Worm (Caenorhabditis elegans) whole organism, early embryonic: ENCODE data around the gene F59A6.13.

ENCODE experiments used
- B0310.2 ChIP-seq: sonication (generic microtip); optimal IDR thresholded peaks from 2 replicates; lab custom pipeline; 2016; ENCODE audit warnings: mild to moderate bottlenecking, missing genetic modification characterization, missing compliant biosample characterization
- F13C5.2 ChIP-seq: sonication (generic microtip); optimal IDR thresholded peaks from 2 replicates; lab custom pipeline; 2017; ENCODE audit warnings: mild to moderate bottlenecking, missing genetic modification characterization, inconsistent platforms, missing compliant biosample characterization
- aly-1 ChIP-seq: sonication (generic microtip); optimal IDR thresholded peaks from 2 replicates; lab custom pipeline; 2016; ENCODE audit warnings: missing genetic modification characterization, missing compliant biosample characterization
- ama-1 ChIP-seq: fragments of 150-350 bp; optimal IDR thresholded peaks from 2 replicates; lab custom pipeline; 2014
- ceh-13 ChIP-seq: fragments of 200-800 bp; sonication (Bioruptor generic); optimal IDR thresholded peaks from 2 replicates; lab custom pipeline; 2018; ENCODE audit warnings: mild to moderate bottlenecking, missing genetic modification characterization, missing compliant biosample characterization
- ceh-36 ChIP-seq: sonication (generic microtip); optimal IDR thresholded peaks from 2 replicates; lab custom pipeline; 2016; ENCODE audit warnings: missing genetic modification characterization, inconsistent platforms, missing compliant biosample characterization
- ets-7 ChIP-seq: sonication (generic microtip); optimal IDR thresholded peaks from 2 replicates; lab custom pipeline; 2016; ENCODE audit warnings: missing genotype, missing genetic modification characterization, missing compliant biosample characterization
- flt-1 ChIP-seq: fragments of 200-800 bp; sonication (Bioruptor generic); IDR thresholded peaks from 2 replicates; pipeline ENCODE4 v1.3.6; 2022; ENCODE audit warnings: missing genetic modification characterization, missing compliant biosample characterization
- hmbx-1 ChIP-seq: sonication (generic microtip); optimal IDR thresholded peaks from 2 replicates; lab custom pipeline; 2016; ENCODE audit warnings: mild to moderate bottlenecking, missing genetic modification characterization, missing compliant biosample characterization
- hmg-4 ChIP-seq: fragments of 200-800 bp; sonication (Bioruptor generic); optimal IDR thresholded peaks from 2 replicates; lab custom pipeline; 2018; ENCODE audit warnings: mild to moderate bottlenecking, missing genetic modification characterization, missing compliant biosample characterization
- hnd-1 ChIP-seq: sonication (generic microtip); optimal IDR thresholded peaks from 2 replicates; lab custom pipeline; 2016; ENCODE audit warnings: missing genetic modification characterization, missing compliant biosample characterization
- pes-1 ChIP-seq: fragments of 200-800 bp; sonication (Bioruptor generic); IDR thresholded peaks from 2 replicates; pipeline ENCODE4 v1.3.6; 2022; ENCODE audit warnings: missing genetic modification reagents, missing genetic modification characterization, missing compliant biosample characterization
- scrt-1 ChIP-seq: fragments of 200-800 bp; sonication (Bioruptor generic); IDR thresholded peaks from 2 replicates; pipeline ENCODE4 v1.3.6; 2022; ENCODE audit warnings: missing genetic modification characterization, missing compliant biosample characterization
- sea-1 ChIP-seq: fragments of 200-800 bp; sonication (Bioruptor generic); conservative IDR thresholded peaks from 2 replicates; pipeline ENCODE4 v1.3.6; 2022; ENCODE audit warnings: missing genetic modification characterization, missing compliant biosample characterization
- tbx-11 ChIP-seq: fragments of 200-800 bp; sonication (Bioruptor generic); IDR thresholded peaks from 2 replicates; pipeline ENCODE4 v1.3.6; 2022; ENCODE audit warnings: missing genetic modification characterization, missing compliant biosample characterization
- tbx-37 ChIP-seq: fragments of 200-800 bp; sonication (Bioruptor generic); conservative IDR thresholded peaks from 2 replicates; pipeline ENCODE4 v1.3.6; 2022; ENCODE audit warnings: missing genetic modification reagents, missing genetic modification characterization, missing compliant biosample characterization
- tra-4 ChIP-seq: sonication (generic microtip); optimal IDR thresholded peaks from 2 replicates; lab custom pipeline; 2017; ENCODE audit warnings: missing genetic modification characterization, missing compliant biosample characterization

The F59A6.13 gene

ce11 chrII:5016977-5017585 lies 5.5 kb upstream of the F59A6.13 start:
- TF ChIP-seq hmg-4 (GFP tag; lab: Kevin White, UChicago) (peak; percentile 46), ama-1 (lab: Kevin White, UChicago) (no peak), aly-1 (peak; percentile 42), scrt-1 (no peak), F13C5.2 (tag; lab: Kevin White, UChicago) (no peak), hnd-1 (tag; lab: Kevin White, UChicago) (no peak), ets-7 (no peak), flt-1 (no peak), pes-1 (GFP tag; lab: Robert Waterston, UW) (no peak)

- TF ChIP-seq hnd-1 (tag; lab: Kevin White, UChicago) (no peak), pes-1 (GFP tag; lab: Robert Waterston, UW) (no peak), scrt-1 (no peak), flt-1 (no peak), ama-1 (lab: Kevin White, UChicago) (no peak), B0310.2 (tag; lab: Kevin White, UChicago) (no peak), sea-1 (GFP tag; lab: Robert Waterston, UW) (no peak), hmg-4 (GFP tag; lab: Kevin White, UChicago) (no peak), ets-7 (no peak)
Observed at ce11 chrII:5018578-5018977, 4.0 kb upstream of the F59A6.13 start.

- no peak for TF ChIP-seq tbx-11 (GFP tag; lab: Robert Waterston, UW)
- TF ChIP-seq ama-1 (lab: Kevin White, UChicago) = no peak
- TF ChIP-seq hmg-4 (GFP tag; lab: Kevin White, UChicago) = no peak
- TF ChIP-seq flt-1 = no peak
- TF ChIP-seq tbx-37 (GFP tag; lab: Robert Waterston, UW) = no peak
Observed at ce11 chrII:5019389-5020108, 3.1 kb upstream of the F59A6.13 start.

- TF ChIP-seq ceh-36 (no peak), aly-1 (no peak), hnd-1 (tag; lab: Kevin White, UChicago) (no peak), scrt-1 (no peak), ceh-13 (GFP tag; lab: Kevin White, UChicago) (no peak)
Observed at ce11 chrII:5020513-5021081, 2.0 kb upstream of the F59A6.13 start.

ce11 chrII:5021518-5021917 lies 1.1 kb upstream of the F59A6.13 start:
- TF ChIP-seq B0310.2 (tag; lab: Kevin White, UChicago) = no peak
- no peak for TF ChIP-seq scrt-1
- TF ChIP-seq hmg-4 (GFP tag; lab: Kevin White, UChicago) = no peak
- TF ChIP-seq tra-4 (tag; lab: Kevin White, UChicago) = no peak
- TF ChIP-seq hnd-1 (tag; lab: Kevin White, UChicago) = no peak
- no peak for TF ChIP-seq ets-7
- TF ChIP-seq ceh-36 = no peak
- no peak for TF ChIP-seq F13C5.2 (tag; lab: Kevin White, UChicago)
- no peak for TF ChIP-seq flt-1
- TF ChIP-seq ama-1 (lab: Kevin White, UChicago) = no peak

- no peak for TF ChIP-seq ets-7
- no peak for TF ChIP-seq hmg-4 (GFP tag; lab: Kevin White, UChicago)
- TF ChIP-seq ceh-13 (GFP tag; lab: Kevin White, UChicago) = no peak
Observed at ce11 chrII:5027952-5028351, 5.3 kb downstream of the F59A6.13 start.

ce11 chrII:5031612-5032011 lies 9.0 kb downstream of the F59A6.13 start, which contains the start of gene wdr-83:
TSS of gene wdr-83 (minus strand) at chrII:5031712.
- TF ChIP-seq ama-1 (lab: Kevin White, UChicago) = no peak

- TF ChIP-seq aly-1 (peak; percentile 96), F13C5.2 (tag; lab: Kevin White, UChicago) (peak; percentile 97), tbx-11 (GFP tag; lab: Robert Waterston, UW) (peak; percentile 94), hmg-4 (GFP tag; lab: Kevin White, UChicago) (peak; percentile 98), tra-4 (tag; lab: Kevin White, UChicago) (peak; percentile 81), ama-1 (lab: Kevin White, UChicago) (peak; percentile 74), pes-1 (GFP tag; lab: Robert Waterston, UW) (peak; percentile 96), flt-1 (peak; percentile 91), scrt-1 (peak; percentile 95), ceh-13 (GFP tag; lab: Kevin White, UChicago) (peak; percentile 77), hnd-1 (tag; lab: Kevin White, UChicago) (peak; percentile 79), sea-1 (GFP tag; lab: Robert Waterston, UW) (peak; percentile 92), hmbx-1 (peak; percentile 83), ets-7 (peak; percentile 91), ceh-36 (peak; percentile 92), tbx-37 (GFP tag; lab: Robert Waterston, UW) (peak; percentile 94), B0310.2 (tag; lab: Kevin White, UChicago) (peak; percentile 94)
Observed at ce11 chrII:5032669-5033068, 10.1 kb downstream of the F59A6.13 start.
